Fruit fly (Drosophila melanogaster): Measurements from ENCODE around the gene Icmt.

The Icmt gene

DNA sequence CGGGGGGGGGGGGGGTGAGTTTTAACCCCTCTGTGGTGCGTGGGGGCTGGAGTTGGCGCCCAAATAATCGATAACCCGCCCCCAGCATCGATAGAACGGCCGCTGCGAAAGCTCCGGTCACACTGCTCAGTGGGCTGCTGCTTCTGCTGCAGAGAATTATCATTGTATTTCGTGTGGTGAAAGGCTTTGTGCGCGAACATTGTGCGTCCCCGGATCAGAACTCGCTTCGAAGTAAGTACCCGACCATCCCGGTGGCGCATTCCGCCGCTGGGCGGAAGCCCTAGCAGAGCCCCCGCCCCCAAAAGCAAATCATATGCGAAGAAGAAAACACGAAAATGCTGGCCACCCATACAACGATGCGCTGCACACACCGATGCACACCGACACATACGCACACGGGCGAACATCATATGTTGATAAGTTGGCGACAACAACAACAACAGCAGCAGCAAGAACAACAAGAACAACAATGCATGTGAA lies 26.3 kb downstream of the Icmt start, which contains the start of gene Syx13 (continued):
- TF ChIP-seq CG1832 (GFP tag; optimal IDR thresholded peaks at IDR 0.05): no peak
- no peak for TF ChIP-seq tap (tag; optimal IDR thresholded peaks at IDR 0.05)
- no peak for TF ChIP-seq CG12942 (GFP tag; optimal IDR thresholded peaks at IDR 0.05)
- no peak for TF ChIP-seq shn (GFP tag; optimal IDR thresholded peaks at IDR 0.05)
- no peak for TF ChIP-seq Bteb2 (GFP tag; optimal IDR thresholded peaks at IDR 0.05)
- TF ChIP-seq unpg (GFP tag; optimal IDR thresholded peaks at IDR 0.05): no peak
- TF ChIP-seq H15 (GFP tag; IDR thresholded peaks at IDR 0.05): no peak
- no peak for TF ChIP-seq Oli (tag; optimal IDR thresholded peaks at IDR 0.05)
- peak; percentile 69 for TF ChIP-seq gfzf (GFP tag; optimal IDR thresholded peaks at IDR 0.05)
- TF ChIP-seq insv (GFP tag; optimal IDR thresholded peaks at IDR 0.05): no peak
- peak; percentile 53 for TF ChIP-seq chn (GFP tag; optimal IDR thresholded peaks at IDR 0.05)
- no peak for TF ChIP-seq lola (GFP tag; optimal IDR thresholded peaks at IDR 0.05)
- TF ChIP-seq ci (GFP tag; IDR thresholded peaks at IDR 0.05): peak; percentile 25; the same call in 2 of the 3 replicates
- TF ChIP-seq CG7928 (GFP tag; optimal IDR thresholded peaks at IDR 0.05): no peak
- no peak for TF ChIP-seq Doc2 (GFP tag; IDR thresholded peaks at IDR 0.05)
- TF ChIP-seq hb (GFP tag; IDR thresholded peaks at IDR 0.05; ENCODE audit: partially characterized antibody): peak; percentile 64; the same call in 2 of the 3 replicates
- TF ChIP-seq Dfd (GFP tag; optimal IDR thresholded peaks at IDR 0.05): no peak
- TF ChIP-seq so (GFP tag; IDR thresholded peaks at IDR 0.05): no peak
- TF ChIP-seq dati (GFP tag; IDR thresholded peaks at IDR 0.05): no peak
- peak; percentile 79 for TF ChIP-seq amos (GFP tag; IDR thresholded peaks at IDR 0.05; ENCODE audit: partially characterized antibody)
- no peak for TF ChIP-seq Optix (GFP tag; IDR thresholded peaks at IDR 0.05)
- no peak for TF ChIP-seq CG7839 (tag; optimal IDR thresholded peaks at IDR 0.05)
- TF ChIP-seq CG6272 (GFP tag; IDR thresholded peaks at IDR 0.05): 0 out of 2 replicates have a peak, but pooled peaks have one; percentile 18
- no peak for TF ChIP-seq Fer2 (tag; optimal IDR thresholded peaks at IDR 0.05)
- TF ChIP-seq salm (tag; optimal IDR thresholded peaks at IDR 0.05): peak; percentile 3
- no peak for TF ChIP-seq CG6689 (GFP tag; IDR thresholded peaks at IDR 0.05)
- TF ChIP-seq sr (GFP tag; IDR thresholded peaks at IDR 0.05): peak; percentile 59; the same call in 1 of the 3 replicates
- no peak for TF ChIP-seq ab (GFP tag; optimal IDR thresholded peaks at IDR 0.05)
- TF ChIP-seq Taf1 (GFP tag; IDR thresholded peaks at IDR 0.05): no peak
- TF ChIP-seq CG11723 (GFP tag; optimal IDR thresholded peaks at IDR 0.05): no peak
- TF ChIP-seq Rfx (GFP tag; IDR thresholded peaks at IDR 0.05): 0 out of 2 replicates have a peak, but pooled peaks have one; percentile 50
- TF ChIP-seq Nf-YA (GFP tag; IDR thresholded peaks at IDR 0.05): no peak
- no peak for TF ChIP-seq gcm2 (GFP tag; optimal IDR thresholded peaks at IDR 0.05)
- peak; percentile 79 for TF ChIP-seq Med (GFP tag)
- no peak for TF ChIP-seq CG10209 (GFP tag; optimal IDR thresholded peaks at IDR 0.05)
- no peak for TF ChIP-seq CG4854 (GFP tag; optimal IDR thresholded peaks at IDR 0.05)
- TF ChIP-seq mirr (GFP tag; optimal IDR thresholded peaks at IDR 0.05): peak; percentile 24
- peak; percentile 76 for TF ChIP-seq Dll (GFP tag; IDR thresholded peaks at IDR 0.05; ENCODE audit: partially characterized antibody)
- TF ChIP-seq gcm (GFP tag; optimal IDR thresholded peaks at IDR 0.05): peak; percentile 73
- no peak for TF ChIP-seq CG17568 (GFP tag; optimal IDR thresholded peaks at IDR 0.05)
- TF ChIP-seq MBD-R2 (GFP tag; IDR thresholded peaks at IDR 0.05): peak; percentile 81
- peak; percentile 26 for TF ChIP-seq oc (tag; optimal IDR thresholded peaks at IDR 0.05)
- no peak for TF ChIP-seq CG10431 (GFP tag; optimal IDR thresholded peaks at IDR 0.05)
- TF ChIP-seq CG2889 (GFP tag; IDR thresholded peaks at IDR 0.05): no peak
- no peak for TF ChIP-seq emc (GFP tag; optimal IDR thresholded peaks at IDR 0.05)
- no peak for TF ChIP-seq Asciz (GFP tag; optimal IDR thresholded peaks at IDR 0.05)
- no peak for TF ChIP-seq gce (GFP tag; IDR thresholded peaks at IDR 0.05)
- TF ChIP-seq CG10979 (tag; optimal IDR thresholded peaks at IDR 0.05): peak; percentile 11
- TF ChIP-seq ato (GFP tag; IDR thresholded peaks at IDR 0.05; ENCODE audit: partially characterized antibody): peak; percentile 69

Data from whole organism, embryonic.